Worm (Caenorhabditis elegans): ENCODE results near the gene K05G3.1.
"Not testable (repeated sequence)": the region's sequence is repeated elsewhere in the genome, so short reads cannot be mapped to it uniquely, and the experiment has no call there.

Gene K05G3.1

ce11 chrX:16505348-16505747 lies 4.2 kb downstream of the K05G3.1 start, which contains the start of gene T25D1.3:
Gene T25D1.3 (plus strand): TSS chrX:16505648.
- no peak for TF ChIP-seq unc-62 (GFP tag; optimal IDR thresholded peaks at IDR 0.05)

ce11 chrX:16515265-16515664 lies 14.1 kb downstream of the K05G3.1 start, which contains the start of gene T25D1.2:
Gene T25D1.2 (plus strand): TSS chrX:16515565.
- not testable (repeated sequence) for TF ChIP-seq unc-62 (GFP tag; optimal IDR thresholded peaks at IDR 0.05)

- TF ChIP-seq unc-62 (GFP tag; optimal IDR thresholded peaks at IDR 0.05), result no peak
Measured at ce11 chrX:16518771-16519170, 17.6 kb downstream of the K05G3.1 start.

- TF ChIP-seq unc-62 (GFP tag; optimal IDR thresholded peaks at IDR 0.05), result no peak
Measured at ce11 chrX:16519517-16519916, 18.4 kb downstream of the K05G3.1 start, which contains the start of gene T25D1.1. Gene T25D1.1 (plus strand): TSS chrX:16519817.

ce11 chrX:16521722-16522121 lies 20.6 kb downstream of the K05G3.1 start:
- TF ChIP-seq unc-62 (GFP tag; optimal IDR thresholded peaks at IDR 0.05), result no peak

ce11 chrX:16524310-16524709 lies 23.2 kb downstream of the K05G3.1 start:
- no peak for TF ChIP-seq unc-62 (GFP tag; optimal IDR thresholded peaks at IDR 0.05)

DNA sequence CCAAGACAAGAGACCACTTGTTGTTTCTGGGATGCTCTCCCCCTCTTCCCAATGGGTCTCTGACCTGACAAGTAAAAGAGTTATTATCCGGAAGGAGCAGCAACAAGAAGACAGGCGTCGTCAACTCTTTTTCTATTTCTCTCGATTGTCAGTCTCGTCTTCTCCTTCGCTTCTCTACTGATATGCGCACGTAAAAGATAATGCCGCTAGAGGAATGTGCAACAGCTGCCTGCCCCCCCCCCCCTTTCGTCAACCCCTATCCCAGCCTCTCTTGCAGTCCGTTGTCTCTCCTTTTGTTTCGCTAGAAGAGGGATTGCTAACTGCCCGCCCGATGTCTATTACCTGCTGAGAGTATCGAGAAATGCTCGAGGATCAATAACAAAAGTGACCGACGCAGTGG lies 24.5 kb downstream of the K05G3.1 start:
- TF ChIP-seq unc-62 (GFP tag; optimal IDR thresholded peaks at IDR 0.05), result no peak

DNA sequence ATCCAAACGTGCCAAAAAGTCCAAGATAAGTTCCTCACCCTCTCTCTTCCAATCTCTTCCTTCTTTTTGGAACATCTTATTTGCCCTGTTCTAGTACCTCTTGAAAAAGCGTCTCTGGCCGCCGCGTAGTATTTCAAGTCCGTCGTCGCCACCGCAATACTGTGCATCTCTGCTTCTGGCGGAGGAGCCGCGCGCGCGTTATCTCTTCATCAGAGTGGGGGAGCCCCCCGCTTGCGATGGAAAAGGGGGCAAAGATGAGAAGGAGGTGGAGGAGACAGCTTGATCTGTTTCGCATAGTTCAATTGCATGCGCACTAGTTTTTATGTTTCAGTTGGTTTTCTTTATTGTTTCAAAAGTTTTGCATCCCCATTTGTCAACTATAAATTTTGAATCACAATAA lies 26.7 kb downstream of the K05G3.1 start:
- TF ChIP-seq unc-62 (GFP tag; optimal IDR thresholded peaks at IDR 0.05), result no peak

ce11 chrX:16529937-16530336 lies 28.8 kb downstream of the K05G3.1 start:
- no peak for TF ChIP-seq unc-62 (GFP tag; optimal IDR thresholded peaks at IDR 0.05)

DNA sequence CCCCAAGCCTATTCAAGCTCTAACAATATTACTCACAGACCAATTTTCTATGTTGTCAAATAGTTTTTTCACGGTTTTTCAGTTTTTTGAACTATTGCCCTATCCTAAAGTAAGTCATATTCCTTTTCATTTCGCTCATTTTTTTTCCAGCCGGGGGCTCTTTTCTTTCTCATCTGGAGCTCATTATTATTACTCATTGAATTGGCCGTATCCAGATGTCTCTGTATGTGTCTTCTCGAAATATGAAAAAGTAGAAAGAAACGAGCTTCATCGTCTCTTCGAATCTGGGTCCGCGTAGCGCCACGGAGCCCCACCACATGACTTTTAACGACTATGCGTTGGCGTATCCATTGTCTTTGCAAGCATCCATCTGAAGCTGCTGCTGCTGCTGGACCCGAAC lies 29.3 kb downstream of the K05G3.1 start:
- no peak for TF ChIP-seq unc-62 (GFP tag; optimal IDR thresholded peaks at IDR 0.05)

DNA sequence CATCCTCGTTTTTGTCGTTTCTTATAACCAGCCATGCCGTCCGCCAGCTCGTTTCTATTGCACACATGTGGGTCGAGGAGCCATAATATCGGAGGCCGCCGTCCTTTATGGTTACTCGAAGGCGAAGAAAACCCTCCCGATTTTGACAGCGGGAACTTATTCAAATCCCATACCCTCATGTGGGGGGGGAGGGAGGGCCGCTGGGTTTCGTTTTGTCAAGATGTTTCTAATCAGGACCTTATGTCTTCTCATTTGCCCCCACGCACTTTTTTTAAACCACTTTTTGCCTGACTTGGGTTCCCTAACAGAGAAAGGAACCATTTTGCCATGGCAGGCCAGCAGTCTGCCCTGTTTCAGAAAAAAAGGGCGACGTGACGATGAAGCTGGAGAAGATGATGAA lies 31.4 kb downstream of the K05G3.1 start:
- no peak for TF ChIP-seq unc-62 (GFP tag; optimal IDR thresholded peaks at IDR 0.05)

DNA sequence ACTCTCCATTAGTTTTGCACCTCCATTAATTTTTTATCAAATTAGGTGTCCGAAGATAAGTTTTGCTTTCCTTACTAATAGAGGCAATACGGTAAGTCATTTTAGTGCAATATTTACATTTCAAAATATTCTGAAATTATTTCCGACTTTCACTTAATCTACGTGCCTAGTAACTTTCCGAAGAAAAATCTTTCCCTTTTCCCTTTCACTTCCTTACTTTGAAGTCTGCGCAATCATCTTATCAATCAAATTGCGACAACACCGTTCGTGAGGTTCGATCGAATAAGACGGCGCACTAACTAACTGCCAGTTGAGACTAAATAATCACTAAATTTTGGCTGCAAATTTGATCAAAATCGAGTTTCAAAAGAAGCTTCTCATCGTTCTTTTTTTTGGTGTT lies 32.7 kb downstream of the K05G3.1 start:
- TF ChIP-seq unc-62 (GFP tag; optimal IDR thresholded peaks at IDR 0.05), result no peak

ce11 chrX:16534564-16534963 lies 33.4 kb downstream of the K05G3.1 start:
- no peak for TF ChIP-seq unc-62 (GFP tag; optimal IDR thresholded peaks at IDR 0.05)

DNA sequence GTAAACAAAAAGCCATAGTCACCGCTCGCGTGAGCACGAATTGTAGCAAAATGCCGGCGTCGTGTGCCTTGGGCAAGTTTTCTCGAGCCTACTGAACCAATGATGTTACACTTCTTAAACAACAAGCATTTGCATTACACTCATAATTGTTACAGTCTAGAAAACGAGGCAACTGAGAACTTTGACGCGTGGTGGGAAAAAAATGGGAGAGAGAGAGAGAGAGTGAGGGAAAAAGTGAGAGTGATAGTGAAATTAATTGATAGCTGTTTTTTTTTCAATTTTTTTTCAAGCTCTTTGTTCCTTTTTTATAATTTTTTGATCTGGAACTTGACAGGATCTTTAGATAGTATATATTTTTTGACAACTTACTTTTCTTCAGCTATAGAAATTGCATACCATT lies 34.1 kb downstream of the K05G3.1 start:
- TF ChIP-seq unc-62 (GFP tag; optimal IDR thresholded peaks at IDR 0.05), result no peak

DNA sequence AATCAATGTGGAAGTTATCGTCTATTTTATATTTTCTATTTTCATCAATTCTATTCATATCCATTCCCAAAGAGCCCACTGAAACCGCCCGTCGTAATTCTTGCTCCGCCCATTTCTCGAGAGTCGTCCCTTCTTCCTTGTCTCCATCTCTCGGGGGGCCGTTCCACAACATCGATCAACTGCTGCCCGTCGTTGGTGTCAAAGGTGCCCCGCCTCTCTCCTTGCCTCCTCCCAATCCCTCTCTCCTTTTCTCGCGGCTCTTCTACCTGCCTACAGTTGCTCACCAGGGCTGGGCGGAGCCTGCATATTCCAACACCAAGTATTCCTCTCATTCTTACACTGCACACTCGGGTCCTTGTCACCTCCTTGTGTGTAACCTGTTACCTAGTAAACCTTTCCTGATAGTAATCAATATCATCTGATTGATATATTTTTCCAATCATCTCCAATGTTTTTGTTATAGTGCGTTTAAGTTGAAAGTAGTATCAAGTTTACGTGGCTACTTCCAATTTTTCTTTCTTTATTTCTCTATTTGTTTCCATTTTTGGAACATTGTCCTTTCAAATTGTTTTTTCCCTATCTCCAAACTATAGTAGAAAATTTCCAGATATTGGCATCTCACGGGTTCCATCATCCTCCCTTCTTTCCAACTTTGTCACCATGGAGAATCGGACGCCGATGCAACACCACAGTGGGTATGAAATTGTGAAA lies 35.3 kb downstream of the K05G3.1 start, which contains the start of gene pat-9:
TSS of gene pat-9 (plus strand) at position 661 of the 711 bp plus-strand sequence.
- no peak for TF ChIP-seq unc-62 (GFP tag; optimal IDR thresholded peaks at IDR 0.05)

DNA sequence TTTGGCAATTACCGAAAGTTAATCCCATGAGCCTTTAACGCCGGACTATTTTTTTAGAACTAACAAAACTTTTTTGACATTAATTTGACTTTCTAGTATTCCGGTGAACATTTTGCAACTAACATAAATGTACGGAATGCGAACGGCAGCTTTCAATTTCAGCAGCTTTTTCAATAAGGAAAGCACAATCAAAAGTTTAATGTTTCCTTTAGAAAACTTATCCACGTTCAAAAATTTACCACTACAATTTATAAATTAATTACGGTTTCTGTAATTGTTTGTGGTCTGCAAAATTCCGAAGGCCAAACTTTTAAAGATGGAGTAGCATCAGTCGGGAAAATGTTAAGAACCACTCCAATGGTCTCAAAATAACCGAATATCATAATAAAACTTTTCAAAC lies 39.2 kb downstream of the K05G3.1 start, which contains the start of gene osm-1:
TSS of gene osm-1 (plus strand) at position 301 of the 400 bp plus-strand sequence.
- no peak for TF ChIP-seq unc-62 (GFP tag; optimal IDR thresholded peaks at IDR 0.05)

- TF ChIP-seq unc-62 (GFP tag; optimal IDR thresholded peaks at IDR 0.05), result no peak
Measured at ce11 chrX:16543887-16544286, 42.8 kb downstream of the K05G3.1 start.

ce11 chrX:16545641-16546040 lies 44.5 kb downstream of the K05G3.1 start:
- TF ChIP-seq unc-62 (GFP tag; optimal IDR thresholded peaks at IDR 0.05), result no peak
